Fruit fly (Drosophila melanogaster): ENCODE results near the gene beta-PheRS.

The beta-PheRS gene

DNA sequence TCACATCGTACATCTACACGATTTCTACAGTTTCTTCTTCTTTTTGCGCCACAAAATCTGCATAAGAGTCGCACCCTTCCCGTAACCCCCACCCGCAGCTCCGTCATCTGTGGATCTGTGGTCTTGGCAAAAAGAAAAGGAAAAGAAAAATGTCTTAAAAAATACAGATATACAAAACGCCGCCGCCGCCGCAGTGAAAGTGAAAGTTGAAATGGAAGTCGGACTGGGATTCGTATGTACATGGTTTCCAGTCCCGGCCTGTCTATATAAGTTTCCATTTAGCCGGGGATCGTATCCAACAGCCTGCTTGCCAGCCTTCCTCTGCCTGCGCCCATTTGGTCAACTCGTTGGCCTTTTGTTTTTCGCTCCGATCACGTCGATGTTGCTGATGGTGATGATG is 36.5 kb downstream of the beta-PheRS start:
- TF ChIP-seq CG32264 (GFP tag; optimal IDR thresholded peaks at IDR 0.05), result no peak
- TF ChIP-seq Dif (GFP tag; optimal IDR thresholded peaks at IDR 0.05; ENCODE audit: partially characterized antibody), result no peak
- TF ChIP-seq dsf (GFP tag; optimal IDR thresholded peaks at IDR 0.05; ENCODE audit: borderline replicate concordance), result no peak
- TF ChIP-seq usp (GFP tag; optimal IDR thresholded peaks at IDR 0.05), result no peak
- no peak for TF ChIP-seq brk (GFP tag; optimal IDR thresholded peaks at IDR 0.05)
- TF ChIP-seq dl (GFP tag; optimal IDR thresholded peaks at IDR 0.05; ENCODE audit: insufficient read depth in 1 of 2, partially characterized antibody in 2 of 2), result no peak
- TF ChIP-seq pan (optimal IDR thresholded peaks at IDR 0.05), result no peak
- no peak for TF ChIP-seq Rel (GFP tag; optimal IDR thresholded peaks at IDR 0.05)
- no peak for TF ChIP-seq Rel (tag; optimal IDR thresholded peaks at IDR 0.05)
- no peak for TF ChIP-seq Mio (GFP tag; optimal IDR thresholded peaks at IDR 0.05)
- TF ChIP-seq sv (GFP tag; optimal IDR thresholded peaks at IDR 0.05), result no peak
- no peak for TF ChIP-seq Dfd (GFP tag; optimal IDR thresholded peaks at IDR 0.05)
- no peak for TF ChIP-seq jim (GFP tag; optimal IDR thresholded peaks at IDR 0.05)
- no peak for TF ChIP-seq Jra (GFP tag; optimal IDR thresholded peaks at IDR 0.05)
- no peak for TF ChIP-seq CrebA (GFP tag; optimal IDR thresholded peaks at IDR 0.05; ENCODE audit: borderline replicate concordance)
- no peak for TF ChIP-seq CG9705 (GFP tag; optimal IDR thresholded peaks at IDR 0.05)
- no peak for TF ChIP-seq sage (GFP tag; optimal IDR thresholded peaks at IDR 0.05)
- no peak for TF ChIP-seq foxo (GFP tag; optimal IDR thresholded peaks at IDR 0.05)

- TF ChIP-seq Abd-B (GFP tag; optimal IDR thresholded peaks at IDR 0.05) (no peak), Dfd (GFP tag; optimal IDR thresholded peaks at IDR 0.05) (no peak), sage (GFP tag; optimal IDR thresholded peaks at IDR 0.05) (no peak), dl (GFP tag; optimal IDR thresholded peaks at IDR 0.05; ENCODE audit: insufficient read depth in 1 of 2, partially characterized antibody in 2 of 2) (no peak), woc (GFP tag; optimal IDR thresholded peaks at IDR 0.05) (no peak), foxo (GFP tag; optimal IDR thresholded peaks at IDR 0.05) (no peak), N (GFP tag; optimal IDR thresholded peaks at IDR 0.05) (no peak), br (GFP tag; optimal IDR thresholded peaks at IDR 0.05) (no peak), Dif (GFP tag; optimal IDR thresholded peaks at IDR 0.05; ENCODE audit: partially characterized antibody) (no peak), pan (optimal IDR thresholded peaks at IDR 0.05) (no peak), CrebA (GFP tag; optimal IDR thresholded peaks at IDR 0.05; ENCODE audit: borderline replicate concordance) (no peak), Hnf4 (GFP tag; optimal IDR thresholded peaks at IDR 0.05) (no peak), Jra (GFP tag; optimal IDR thresholded peaks at IDR 0.05) (no peak), fru (GFP tag; optimal IDR thresholded peaks at IDR 0.05) (no peak)
Measured at dm6 chr3R:24213644-24214043, 38.8 kb downstream of the beta-PheRS start.

DNA sequence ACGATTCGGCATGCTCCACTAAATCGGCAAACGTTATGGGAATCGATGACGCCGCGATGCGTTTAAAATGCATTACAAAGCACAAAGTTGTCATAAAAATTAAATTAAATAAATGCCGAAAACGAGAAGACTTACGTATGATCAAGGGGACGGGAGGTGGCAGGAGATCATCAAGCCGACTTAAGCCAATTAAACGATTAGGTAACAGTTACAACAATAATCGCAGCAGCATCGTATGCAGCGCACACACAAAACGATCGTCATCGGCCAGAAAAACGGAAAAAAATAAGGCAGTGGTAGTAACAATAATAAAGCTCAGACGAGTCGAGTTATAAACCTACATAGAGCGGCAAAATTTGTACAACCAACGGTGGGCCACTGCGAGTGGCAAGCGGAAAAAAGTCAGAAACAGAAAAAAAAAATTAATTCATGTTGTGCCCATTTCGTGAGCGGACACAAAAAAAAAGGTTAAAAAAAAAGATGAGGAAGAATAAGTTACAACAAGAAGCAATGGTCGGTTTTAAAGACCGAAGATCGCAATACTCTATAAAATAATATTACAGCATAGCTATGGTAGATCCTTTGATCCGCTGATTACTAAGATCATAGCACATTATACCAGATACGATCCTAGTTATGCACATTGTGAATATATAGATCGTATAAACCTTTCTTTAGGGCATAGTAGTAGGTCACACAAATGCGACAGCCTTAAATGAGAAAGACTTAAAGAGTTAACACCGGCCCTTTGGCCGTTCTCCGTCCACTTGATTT is 46.0 kb downstream of the beta-PheRS start:
- TF ChIP-seq foxo (GFP tag; optimal IDR thresholded peaks at IDR 0.05) (peak in 1 of 2 experiments; percentile 9), HLH106 (tag; optimal IDR thresholded peaks at IDR 0.05) (no peak), OdsH (GFP tag; optimal IDR thresholded peaks at IDR 0.05) (no peak), h (GFP tag; optimal IDR thresholded peaks at IDR 0.05) (peak; percentile 42), rgr (GFP tag; optimal IDR thresholded peaks at IDR 0.05) (peak; percentile 2), ey (GFP tag; optimal IDR thresholded peaks at IDR 0.05) (peak; percentile 1), fru (GFP tag; optimal IDR thresholded peaks at IDR 0.05) (peak; percentile 48)

dm6 chr3R:24205935-24206334 is 46.5 kb downstream of the beta-PheRS start:
- no peak for TF ChIP-seq br (GFP tag; optimal IDR thresholded peaks at IDR 0.05)
- no peak for TF ChIP-seq sv (GFP tag; optimal IDR thresholded peaks at IDR 0.05)
- TF ChIP-seq HLH106 (tag; optimal IDR thresholded peaks at IDR 0.05), result peak; percentile 27
- TF ChIP-seq GATAd (GFP tag; optimal IDR thresholded peaks at IDR 0.05), result no peak
- TF ChIP-seq dmrt93B (GFP tag; optimal IDR thresholded peaks at IDR 0.05), result peak; percentile 50
- TF ChIP-seq OdsH (GFP tag; optimal IDR thresholded peaks at IDR 0.05), result peak; percentile 23
- TF ChIP-seq psq (GFP tag; optimal IDR thresholded peaks at IDR 0.05), result peak; percentile 41
- TF ChIP-seq Hnf4 (GFP tag; optimal IDR thresholded peaks at IDR 0.05), result no peak
- no peak for TF ChIP-seq dsf (GFP tag; optimal IDR thresholded peaks at IDR 0.05; ENCODE audit: borderline replicate concordance)
- TF ChIP-seq ey (GFP tag; optimal IDR thresholded peaks at IDR 0.05), result no peak
- TF ChIP-seq dl (GFP tag; optimal IDR thresholded peaks at IDR 0.05; ENCODE audit: insufficient read depth in 1 of 2, partially characterized antibody in 2 of 2), result no peak
- no peak for TF ChIP-seq woc (GFP tag; optimal IDR thresholded peaks at IDR 0.05)
- peak; percentile 19 for TF ChIP-seq rgr (GFP tag; optimal IDR thresholded peaks at IDR 0.05)
- no peak for TF ChIP-seq CrebA (GFP tag; optimal IDR thresholded peaks at IDR 0.05; ENCODE audit: borderline replicate concordance)
- no peak for TF ChIP-seq Rel (GFP tag; optimal IDR thresholded peaks at IDR 0.05)
- TF ChIP-seq Rel (tag; optimal IDR thresholded peaks at IDR 0.05), result no peak
- no peak for TF ChIP-seq CG9705 (GFP tag; optimal IDR thresholded peaks at IDR 0.05)
- TF ChIP-seq h (GFP tag; optimal IDR thresholded peaks at IDR 0.05), result no peak
- TF ChIP-seq pan (optimal IDR thresholded peaks at IDR 0.05), result peak; percentile 54
- peak in 1 of 2 experiments; percentile 53 for TF ChIP-seq foxo (GFP tag; optimal IDR thresholded peaks at IDR 0.05)
- TF ChIP-seq lola (GFP tag; optimal IDR thresholded peaks at IDR 0.05), result no peak
- no peak for TF ChIP-seq Mio (GFP tag; optimal IDR thresholded peaks at IDR 0.05)
- no peak for TF ChIP-seq brk (GFP tag; optimal IDR thresholded peaks at IDR 0.05)
- TF ChIP-seq Sp1 (GFP tag; optimal IDR thresholded peaks at IDR 0.05), result peak; percentile 43
- no peak for TF ChIP-seq N (GFP tag; optimal IDR thresholded peaks at IDR 0.05)
- no peak for TF ChIP-seq Dfd (GFP tag; optimal IDR thresholded peaks at IDR 0.05)
